Worm (Caenorhabditis elegans) whole organism, young adult: ENCODE data around the gene math-33.

Source experiments
- B0336.3 ChIP-seq: fragments of 200-800 bp; sonication (Bioruptor generic); IDR thresholded peaks from 2 replicates; pipeline ENCODE4 v1.3.6; 2022; ENCODE audit warnings: missing genetic modification characterization, missing compliant biosample characterization
- D2030.7 ChIP-seq: fragments of 200-800 bp; sonication (Bioruptor generic); IDR thresholded peaks from 2 replicates; pipeline ENCODE4 v1.3.6; 2022; ENCODE audit warnings: missing genetic modification reagents, missing genetic modification characterization, missing compliant biosample characterization
- F10E7.11 ChIP-seq: sonication (generic microtip); optimal IDR thresholded peaks from 2 replicates; lab custom pipeline; 2017; ENCODE audit warnings: mild to moderate bottlenecking, missing genetic modification characterization, moderate library complexity, missing compliant biosample characterization
- F22D6.2 ChIP-seq: sonication (generic microtip); optimal IDR thresholded peaks from 2 replicates; lab custom pipeline; 2016; ENCODE audit warnings: mild to moderate bottlenecking, missing genetic modification characterization, missing compliant biosample characterization
- F23B12.7 ChIP-seq: sonication (generic microtip); optimal IDR thresholded peaks from 2 replicates; lab custom pipeline; 2017; ENCODE audit warnings: missing genetic modification characterization, mild to moderate bottlenecking, missing compliant biosample characterization, antibody characterized with exemption, moderate library complexity; ENCODE audit not compliant: insufficient read depth
- F49E8.2 ChIP-seq: sonication (generic microtip); optimal IDR thresholded peaks from 3 replicates; lab custom pipeline; 2017; ENCODE audit warnings: missing genetic modification characterization, mild to moderate bottlenecking, missing compliant biosample characterization, antibody characterized with exemption, moderate library complexity; ENCODE audit not compliant: insufficient read depth
- F55B11.4 ChIP-seq: sonication (generic microtip); optimal IDR thresholded peaks from 2 replicates; lab custom pipeline; 2016; ENCODE audit warnings: missing compliant biosample characterization, missing genetic modification characterization, borderline replicate concordance; ENCODE audit not compliant: insufficient read depth
- Y53F4B.3 ChIP-seq: fragments of 200-800 bp; sonication (Bioruptor generic); IDR thresholded peaks from 2 replicates; pipeline ENCODE4 v1.3.6; 2022; ENCODE audit warnings: missing genetic modification reagents, missing genetic modification characterization, missing compliant biosample characterization
- Y56A3A.18 ChIP-seq: fragments of 200-800 bp; sonication (Bioruptor generic); IDR thresholded peaks from 2 replicates; pipeline ENCODE4 v1.3.6; 2022; ENCODE audit warnings: missing genetic modification reagents, missing genetic modification characterization, missing compliant biosample characterization
- ama-1 ChIP-seq, 3 experiments: fragments of 150-350 bp in 1 of 3; sonication (generic microtip) in 2 of 3; optimal IDR thresholded peaks; 2 replicates each; lab custom pipeline; 2014 to 2018; ENCODE audit warnings: missing biosample characterization in 2 of 3, missing genetic modification characterization in 2 of 3, missing genetic modification reagents in 2 of 3
- athp-1 ChIP-seq: sonication (generic microtip); optimal IDR thresholded peaks from 2 replicates; lab custom pipeline; 2017; ENCODE audit warnings: mild to moderate bottlenecking, missing genetic modification characterization, missing compliant biosample characterization
- attf-5 ChIP-seq: fragments of 200-800 bp; sonication (Bioruptor generic); optimal IDR thresholded peaks from 2 replicates; lab custom pipeline; 2018; ENCODE audit warnings: mild to moderate bottlenecking, missing genetic modification characterization, missing compliant biosample characterization
- bed-1 ChIP-seq: fragments of 200-800 bp; sonication (Bioruptor generic); IDR thresholded peaks from 2 replicates; pipeline ENCODE4 v1.3.6; 2022; ENCODE audit warnings: missing genetic modification reagents, missing genetic modification characterization, missing compliant biosample characterization
- ceh-100 ChIP-seq: fragments of 200-800 bp; sonication (Bioruptor generic); IDR thresholded peaks from 2 replicates; pipeline ENCODE4 v1.3.6; 2022; ENCODE audit warnings: missing genetic modification reagents, missing genetic modification characterization, missing compliant biosample characterization
- ceh-40 ChIP-seq: fragments of 200-800 bp; sonication (Bioruptor generic); IDR thresholded peaks from 2 replicates; pipeline ENCODE4 v1.3.6; 2022; ENCODE audit warnings: missing genetic modification characterization, missing compliant biosample characterization
- ceh-58 ChIP-seq: fragments of 200-800 bp; sonication (Bioruptor generic); IDR thresholded peaks from 2 replicates; pipeline ENCODE4 v1.3.6; 2022; ENCODE audit warnings: missing genetic modification characterization, missing compliant biosample characterization
- die-1 ChIP-seq: sonication (generic microtip); optimal IDR thresholded peaks from 2 replicates; lab custom pipeline; 2016; ENCODE audit warnings: missing genotype, mild to moderate bottlenecking, missing genetic modification characterization, missing compliant biosample characterization
- dox-1 ChIP-seq: fragments of 200-800 bp; sonication (Bioruptor generic); IDR thresholded peaks from 2 replicates; pipeline ENCODE4 v1.3.6; 2022; ENCODE audit warnings: missing genetic modification reagents, missing genetic modification characterization, missing compliant biosample characterization
- dpl-1 ChIP-seq: fragments of 150-350 bp; optimal IDR thresholded peaks from 2 replicates; lab custom pipeline; 2014; ENCODE audit warnings: missing biosample characterization, missing genetic modification reagents, missing genetic modification characterization
- egl-44 ChIP-seq: fragments of 200-800 bp; sonication (Bioruptor generic); IDR thresholded peaks from 2 replicates; pipeline ENCODE4 v1.3.6; 2022; ENCODE audit warnings: missing genetic modification reagents, missing genetic modification characterization, missing compliant biosample characterization
- fkh-3 ChIP-seq: sonication (generic microtip); optimal IDR thresholded peaks from 2 replicates; lab custom pipeline; 2016; ENCODE audit warnings: mild to moderate bottlenecking, missing genetic modification characterization, missing compliant biosample characterization
- him-1 ChIP-seq: sonication (generic microtip); optimal IDR thresholded peaks from 2 replicates; lab custom pipeline; 2016; ENCODE audit warnings: missing genotype, missing genetic modification reagents, missing genetic modification characterization, missing compliant biosample characterization
- lin-54 ChIP-seq: fragments of 200-800 bp; sonication (Bioruptor generic); optimal IDR thresholded peaks from 2 replicates; lab custom pipeline; 2018; ENCODE audit warnings: mild to moderate bottlenecking, missing genetic modification characterization, missing compliant biosample characterization
- madf-10 ChIP-seq: sonication (generic microtip); optimal IDR thresholded peaks from 2 replicates; lab custom pipeline; 2016; ENCODE audit warnings: mild to moderate bottlenecking, missing genetic modification characterization, missing compliant biosample characterization
- nfya-2 ChIP-seq: fragments of 200-800 bp; sonication (Bioruptor generic); IDR thresholded peaks from 2 replicates; pipeline ENCODE4 v1.3.6; 2022; ENCODE audit warnings: missing genetic modification reagents, missing genetic modification characterization, missing compliant biosample characterization
- sea-2 ChIP-seq: fragments of 200-800 bp; sonication (Bioruptor generic); IDR thresholded peaks from 2 replicates; pipeline ENCODE4 v1.3.6; 2022; ENCODE audit warnings: missing genetic modification characterization, missing compliant biosample characterization
- snpc-1.3 ChIP-seq: sonication (generic microtip); optimal IDR thresholded peaks from 2 replicates; lab custom pipeline; 2017; ENCODE audit warnings: missing genetic modification characterization, mild to moderate bottlenecking, missing compliant biosample characterization, antibody characterized with exemption, moderate library complexity, missing genotype, missing genetic modification reagents; ENCODE audit not compliant: insufficient read depth
- sptf-2 ChIP-seq: fragments of 200-800 bp; sonication (Bioruptor generic); optimal IDR thresholded peaks from 2 replicates; lab custom pipeline; 2018; ENCODE audit warnings: mild to moderate bottlenecking, missing genetic modification characterization, missing compliant biosample characterization
- tbp1 ChIP-seq: fragments of 200-800 bp; sonication (Bioruptor generic); optimal IDR thresholded peaks from 2 replicates; lab custom pipeline; 2018; ENCODE audit warnings: mild to moderate bottlenecking, missing genetic modification characterization, missing compliant biosample characterization
- ztf-22 ChIP-seq: fragments of 200-800 bp; sonication (Bioruptor generic); optimal IDR thresholded peaks from 2 replicates; lab custom pipeline; 2018; ENCODE audit warnings: mild to moderate bottlenecking, missing genetic modification characterization, moderate library complexity, missing compliant biosample characterization

Gene math-33

DNA sequence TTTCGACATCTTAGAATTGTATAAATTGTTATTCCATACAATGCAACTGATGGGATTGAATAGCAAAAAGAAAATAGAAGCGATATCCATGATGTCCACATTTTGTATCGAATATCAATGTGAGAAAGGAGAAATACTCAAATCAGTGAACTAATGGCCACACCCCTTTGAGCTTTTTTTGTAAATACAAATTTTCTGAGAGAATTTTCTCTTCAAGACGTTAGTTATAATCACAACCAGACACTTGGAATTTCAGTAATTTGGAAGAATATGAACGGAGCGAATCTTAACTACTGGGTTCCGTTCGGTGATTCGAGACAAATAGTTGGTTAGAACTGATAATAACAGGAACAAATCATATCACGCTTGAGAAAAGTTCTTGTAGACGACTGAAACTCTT, 48.1 kb downstream of the math-33 start, which contains the start of gene srg-41:
Gene srg-41, minus strand, starts transcription at position 101 of the 400 bp plus-strand sequence.
- TF ChIP-seq athp-1 (tag; lab: Kevin White, UChicago) (no peak), ama-1 (optimal IDR thresholded peaks at IDR 0.05; lab: Kevin White, UChicago) (no peak), ama-1 (GFP tag; optimal IDR thresholded peaks at IDR 0.05; lab: Kevin White, UChicago) (no peak), lin-54 (no peak), ztf-22 (no peak), snpc-1.3 (tag; lab: Kevin White, UChicago) (no peak), tbp1 (GFP tag; lab: Kevin White, UChicago) (no peak), ceh-40 (no peak)
- TF ChIP-seq, all 124 proteins: peak for 0

DNA sequence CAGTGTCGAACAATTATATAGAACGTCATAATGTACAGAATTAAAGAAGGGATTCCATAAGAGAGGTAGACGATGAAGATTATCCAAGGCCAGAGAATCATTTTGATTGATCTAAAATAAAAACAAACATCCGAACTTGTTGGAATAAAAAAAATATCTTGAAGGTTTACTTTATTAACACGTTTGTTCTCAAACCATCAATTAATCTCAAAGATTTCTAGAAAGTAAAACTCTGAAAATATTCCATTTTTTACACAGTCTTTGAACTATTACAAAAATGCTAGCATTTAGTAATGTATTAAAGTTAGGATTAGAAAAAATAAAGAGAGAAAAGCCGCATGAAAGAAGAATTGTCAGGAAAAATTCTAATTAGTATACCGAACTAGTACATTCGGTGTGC, 50.8 kb downstream of the math-33 start, which contains the start of gene srg-40:
Gene srg-40, minus strand, starts transcription at position 101 of the 400 bp plus-strand sequence.
- TF ChIP-seq sptf-2 (GFP tag; lab: Kevin White, UChicago) (no peak), Y53F4B.3 (GFP tag; lab: Robert Waterston, UW) (no peak), ceh-58 (GFP tag; lab: Robert Waterston, UW) (no peak), nfya-2 (GFP tag; lab: Robert Waterston, UW) (no peak), ceh-100 (GFP tag; lab: Robert Waterston, UW) (no peak), Y56A3A.18 (no peak), attf-5 (GFP tag; lab: Kevin White, UChicago) (no peak), him-1 (tag; lab: Kevin White, UChicago) (no peak), dpl-1 (no peak), bed-1 (GFP tag; lab: Robert Waterston, UW) (no peak), sea-2 (GFP tag; lab: Robert Waterston, UW) (no peak), dox-1 (no peak), F23B12.7 (tag; lab: Kevin White, UChicago) (no peak), F55B11.4 (tag; lab: Kevin White, UChicago) (no peak), F10E7.11 (tag; lab: Kevin White, UChicago) (no peak), F49E8.2 (tag; lab: Kevin White, UChicago) (no peak), fkh-3 (no peak)

DNA sequence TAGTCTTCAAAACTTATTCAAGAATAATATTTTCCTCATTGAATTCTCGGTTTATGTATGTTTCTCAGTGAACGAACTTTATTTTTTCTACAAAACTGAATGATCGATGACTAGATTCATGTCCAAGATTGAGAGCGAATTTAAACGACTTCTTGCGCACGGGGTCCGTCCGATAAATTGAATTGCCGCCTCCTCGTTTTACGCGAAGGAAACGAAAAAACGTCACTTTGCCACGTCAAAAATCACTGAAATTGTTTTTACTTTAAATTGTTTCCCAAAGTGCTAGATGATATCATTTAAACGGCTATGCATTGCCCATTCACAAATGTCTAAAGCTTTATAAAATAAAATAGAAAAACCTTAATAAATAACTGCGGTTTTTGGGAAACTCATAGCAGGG, 54.0 kb downstream of the math-33 start:
- no peak for TF ChIP-seq madf-10 (tag; lab: Kevin White, UChicago)
- no peak for TF ChIP-seq B0336.3 (GFP tag; lab: Robert Waterston, UW)
- TF ChIP-seq die-1 (tag; lab: Kevin White, UChicago) = no peak
- no peak for TF ChIP-seq egl-44 (GFP tag; lab: Robert Waterston, UW)
- TF ChIP-seq F22D6.2 (tag; lab: Kevin White, UChicago) = no peak
- TF ChIP-seq fkh-3 = no peak
- TF ChIP-seq sptf-2 (GFP tag; lab: Kevin White, UChicago) = no peak
- TF ChIP-seq ama-1 (optimal IDR thresholded peaks at IDR 0.05; lab: Kevin White, UChicago) = no peak
- TF ChIP-seq ama-1 (GFP tag; optimal IDR thresholded peaks at IDR 0.05; lab: Kevin White, UChicago) = no peak
- TF ChIP-seq D2030.7 (GFP tag; lab: Robert Waterston, UW) = no peak
